Worm (Caenorhabditis elegans) whole organism, late embryonic: ENCODE data around the gene fbxa-73.

Source experiments
- ceh-9 ChIP-seq: sonication (generic microtip); optimal IDR thresholded peaks from 2 replicates; lab custom pipeline; 2016; ENCODE audit warnings: mild to moderate bottlenecking, missing genetic modification characterization, inconsistent platforms, missing compliant biosample characterization
- dmd-4 ChIP-seq: sonication (generic microtip); optimal IDR thresholded peaks from 2 replicates; lab custom pipeline; 2016; ENCODE audit warnings: borderline replicate concordance, missing genetic modification characterization, missing compliant biosample characterization
- fkh-10 ChIP-seq: fragments of 150-350 bp; optimal IDR thresholded peaks from 2 replicates; lab custom pipeline; 2014; ENCODE audit warnings: missing biosample characterization, missing genetic modification reagents, missing genetic modification characterization
- madf-2 ChIP-seq: sonication (generic microtip); optimal IDR thresholded peaks from 2 replicates; lab custom pipeline; 2017; ENCODE audit warnings: missing genetic modification characterization, missing compliant biosample characterization
- mec-3 ChIP-seq: sonication (generic microtip); optimal IDR thresholded peaks from 2 replicates; lab custom pipeline; 2016; ENCODE audit warnings: borderline replicate concordance, missing genetic modification characterization, missing compliant biosample characterization
- nfya-1 ChIP-seq: sonication (generic microtip); optimal IDR thresholded peaks from 2 replicates; lab custom pipeline; 2017; ENCODE audit warnings: missing genetic modification characterization, mild to moderate bottlenecking, missing compliant biosample characterization, antibody characterized with exemption, moderate library complexity
- nhr-11 ChIP-seq: fragments of 150-350 bp; optimal IDR thresholded peaks from 2 replicates; lab custom pipeline; 2014; ENCODE audit warnings: missing biosample characterization, missing genetic modification characterization
- odd-2 ChIP-seq: sonication (generic microtip); optimal IDR thresholded peaks from 2 replicates; lab custom pipeline; 2017; ENCODE audit warnings: antibody characterized with exemption, mild to moderate bottlenecking, missing genetic modification characterization, missing compliant biosample characterization
- pros-1 ChIP-seq: fragments of 150-350 bp; optimal IDR thresholded peaks from 2 replicates; lab custom pipeline; 2014; ENCODE audit warnings: missing biosample characterization, missing genetic modification reagents, missing genetic modification characterization
- sox-4 ChIP-seq: sonication (generic microtip); optimal IDR thresholded peaks from 2 replicates; lab custom pipeline; 2017; ENCODE audit warnings: mild to moderate bottlenecking, missing genetic modification characterization, inconsistent platforms, missing compliant biosample characterization
- tbx-2 ChIP-seq: sonication (generic microtip); optimal IDR thresholded peaks from 2 replicates; lab custom pipeline; 2016; ENCODE audit warnings: missing genetic modification characterization, missing compliant biosample characterization
- tbx-7 ChIP-seq: sonication (generic microtip); optimal IDR thresholded peaks from 2 replicates; lab custom pipeline; 2016; ENCODE audit warnings: missing genotype, missing genetic modification characterization, missing compliant biosample characterization
- unc-55 ChIP-seq: sonication (generic microtip); optimal IDR thresholded peaks from 2 replicates; lab custom pipeline; 2017; ENCODE audit warnings: missing biosample characterization, missing genetic modification reagents, missing genetic modification characterization
- zip-5 ChIP-seq: sonication (generic microtip); optimal IDR thresholded peaks from 2 replicates; lab custom pipeline; 2016; ENCODE audit warnings: missing genetic modification characterization, missing compliant biosample characterization

DNA sequence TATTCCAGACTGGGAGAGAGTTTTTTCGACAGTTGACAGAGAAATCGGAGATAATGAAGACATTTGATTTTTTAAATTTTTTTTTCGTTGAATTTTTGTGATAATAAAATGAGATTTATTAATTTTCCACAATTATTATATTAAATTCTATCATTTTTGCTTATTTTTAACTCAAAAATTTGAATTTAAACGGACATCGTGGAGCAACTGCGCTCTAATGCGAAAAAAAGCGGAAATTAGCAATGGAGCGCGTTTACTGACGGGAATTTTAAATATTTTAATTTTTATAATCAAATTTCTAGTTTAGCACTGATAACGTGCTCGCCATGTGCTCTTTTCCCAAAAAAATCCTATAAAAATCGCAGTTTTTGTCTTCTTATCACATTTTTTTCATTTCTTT is 42.1 kb upstream of the fbxa-73 start, which contains the start of gene C39B5.14:
- TF ChIP-seq pros-1, result no peak
- TF ChIP-seq unc-55 (GFP tag; lab: Kevin White, UChicago), result no peak
- TF ChIP-seq odd-2 (tag; lab: Kevin White, UChicago), result no peak
- TF ChIP-seq nfya-1, result no peak
- TF ChIP-seq ceh-9 (tag; lab: Kevin White, UChicago), result no peak
- TF ChIP-seq dmd-4 (tag; lab: Kevin White, UChicago), result no peak
- TF ChIP-seq fkh-10 (GFP tag; lab: Kevin White, UChicago), result no peak
- TF ChIP-seq tbx-2 (tag; lab: Kevin White, UChicago), result no peak
- TF ChIP-seq nhr-11 (tag; lab: Kevin White, UChicago), result no peak
- TF ChIP-seq tbx-7 (tag; lab: Kevin White, UChicago), result no peak
- no peak for TF ChIP-seq zip-5 (tag; lab: Kevin White, UChicago)
- no peak for TF ChIP-seq sox-4
- no peak for TF ChIP-seq mec-3 (tag; lab: Kevin White, UChicago)
- TF ChIP-seq madf-2 (tag; lab: Kevin White, UChicago), result no peak
